Fruit fly (Drosophila melanogaster): ENCODE results near the gene CG15177.

The CG15177 gene

DNA sequence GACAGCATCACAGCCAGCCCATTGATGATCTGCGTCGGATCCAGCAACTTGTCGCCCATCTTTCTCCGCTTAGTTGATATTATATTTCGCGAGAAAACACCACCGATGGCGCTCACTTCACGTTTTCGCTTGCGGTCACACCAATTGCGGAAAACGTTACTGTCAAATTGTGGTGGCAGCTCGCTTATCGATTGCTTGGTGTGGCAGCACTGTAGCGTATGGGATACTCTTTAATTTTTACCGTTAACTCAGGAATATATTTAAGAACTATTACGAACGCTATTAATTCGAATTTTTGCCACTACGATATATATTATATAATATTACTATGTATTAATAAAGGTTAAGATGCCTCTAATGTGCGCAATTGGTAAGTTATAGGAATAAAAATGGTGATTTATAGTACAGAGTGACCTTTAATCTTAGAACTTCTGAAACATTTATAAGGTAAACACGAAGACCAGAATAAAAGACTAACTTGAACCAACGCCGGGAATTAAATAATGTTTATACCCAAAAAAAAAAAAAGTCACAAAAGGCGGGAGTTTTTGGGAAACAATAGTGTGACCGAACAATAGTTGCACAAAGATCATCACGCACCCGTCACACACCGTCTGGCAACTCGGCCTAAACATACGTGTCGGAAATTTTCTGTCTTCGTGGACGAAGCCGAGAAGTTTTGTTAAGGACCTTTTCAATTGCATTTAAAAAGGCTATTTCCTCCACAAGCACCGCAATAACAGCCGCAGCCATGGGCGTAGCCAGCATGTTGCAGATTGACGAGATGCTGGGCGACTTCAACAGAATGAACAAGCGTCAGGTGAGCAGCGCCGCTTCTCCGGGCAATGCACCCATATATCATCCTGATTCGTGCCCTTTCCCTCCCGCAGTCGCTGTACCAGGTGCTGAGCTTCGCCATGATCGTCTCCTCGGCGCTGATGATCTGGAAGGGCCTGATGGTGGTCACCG lies 28.4 kb upstream of the CG15177 start, which contains the start of the genes CG1307 and twr (continued):
- TF ChIP-seq CG14667 (GFP tag; IDR thresholded peaks at IDR 0.05) (peak; percentile 6; the same call in 1 of the 2 replicates), CG32532 (GFP tag; IDR thresholded peaks at IDR 0.05) (peak; percentile 69), Chrac-16 (GFP tag; optimal IDR thresholded peaks at IDR 0.05) (peak; percentile 24), CG2202 (tag; optimal IDR thresholded peaks at IDR 0.05) (no peak), insv (GFP tag; optimal IDR thresholded peaks at IDR 0.05) (peak in 1 of 2 experiments; percentile 19), nmo (GFP tag; optimal IDR thresholded peaks at IDR 0.05) (peak; percentile 62), CG14441 (GFP tag; IDR thresholded peaks at IDR 0.05) (peak; percentile 31; the same call in 1 of the 2 replicates), CG7556 (GFP tag; optimal IDR thresholded peaks at IDR 0.05) (no peak), Sry-δ (GFP tag; optimal IDR thresholded peaks at IDR 0.05) (peak; percentile 21), en (GFP tag; optimal IDR thresholded peaks at IDR 0.05) (no peak), Optix (GFP tag; IDR thresholded peaks at IDR 0.05) (no peak), CG34224 (GFP tag; IDR thresholded peaks at IDR 0.05; ENCODE audit: partially characterized antibody) (no peak; the same call in 2 of the 3 replicates), vvl (GFP tag; IDR thresholded peaks at IDR 0.05) (no peak), CG7839 (tag; optimal IDR thresholded peaks at IDR 0.05) (no peak), prd (optimal IDR thresholded peaks at IDR 0.05) (no peak), prd (GFP tag; IDR thresholded peaks at IDR 0.05) (peak; percentile 26; the same call in 1 of the 3 replicates), CG3847 (GFP tag; IDR thresholded peaks at IDR 0.05) (peak; percentile 22; the same call in 1 of the 2 replicates), CG10274 (GFP tag; optimal IDR thresholded peaks at IDR 0.05) (no peak), H2.0 (GFP tag; IDR thresholded peaks at IDR 0.05) (0 out of 2 replicates have a peak, but pooled peaks have one; percentile 12), BtbVII (GFP tag; optimal IDR thresholded peaks at IDR 0.05) (no peak), CG13296 (GFP tag; optimal IDR thresholded peaks at IDR 0.05) (peak; percentile 9), scrt (GFP tag; optimal IDR thresholded peaks at IDR 0.05) (no peak), CG4820 (GFP tag; optimal IDR thresholded peaks at IDR 0.05) (no peak), dpn (GFP tag; optimal IDR thresholded peaks at IDR 0.05) (peak in 1 of 2 experiments; percentile 17), CG12744 (GFP tag; optimal IDR thresholded peaks at IDR 0.05) (no peak), trem (tag; optimal IDR thresholded peaks at IDR 0.05) (peak; percentile 79), tgo (GFP tag; IDR thresholded peaks at IDR 0.05) (no peak), CG9609 (GFP tag; optimal IDR thresholded peaks at IDR 0.05) (peak; percentile 12), CG1233 (GFP tag; optimal IDR thresholded peaks at IDR 0.05) (peak; percentile 42), CG31441 (GFP tag; IDR thresholded peaks at IDR 0.05) (no peak; the same call in 1 of the 2 replicates), lilli (GFP tag; optimal IDR thresholded peaks at IDR 0.05) (no peak), Bdp1 (GFP tag; optimal IDR thresholded peaks at IDR 0.05) (no peak), cad (GFP tag; optimal IDR thresholded peaks at IDR 0.05) (no peak), ttk (GFP tag; IDR thresholded peaks at IDR 0.05) (0 out of 2 replicates have a peak, but pooled peaks have one; percentile 38), danr (GFP tag; IDR thresholded peaks at IDR 0.05) (no peak), Mrtf (GFP tag; IDR thresholded peaks at IDR 0.05) (peak; percentile 33; the same call in 1 of the 3 replicates), E2f1 (GFP tag; IDR thresholded peaks at IDR 0.05) (0 out of 2 replicates have a peak, but pooled peaks have one; percentile 15), Aef1 (GFP tag; IDR thresholded peaks at IDR 0.05) (peak; percentile 24; the same call in 1 of the 3 replicates), lbe (GFP tag; optimal IDR thresholded peaks at IDR 0.05) (no peak), crp (GFP tag; optimal IDR thresholded peaks at IDR 0.05) (peak in 1 of 2 experiments; percentile 52), Lim3 (GFP tag; IDR thresholded peaks at IDR 0.05) (no peak), Ada2b (GFP tag; IDR thresholded peaks at IDR 0.05) (no peak), bbx (GFP tag; IDR thresholded peaks at IDR 0.05; ENCODE audit: partially characterized antibody) (0 out of 2 replicates have a peak, but pooled peaks have one; percentile 9), CG17612 (GFP tag; IDR thresholded peaks at IDR 0.05) (no peak), MBD-R2 (GFP tag; IDR thresholded peaks at IDR 0.05) (peak; percentile 73), MTF-1 (GFP tag; optimal IDR thresholded peaks at IDR 0.05; ENCODE audit: borderline replicate concordance) (peak; percentile 18), CG16779 (GFP tag; IDR thresholded peaks at IDR 0.05) (no peak), HLH4C (GFP tag; IDR thresholded peaks at IDR 0.05; ENCODE audit: partially characterized antibody) (0 out of 3 replicates have a peak, but pooled peaks have one; percentile 38)
